Worm (Caenorhabditis elegans) whole organism, L1 larva: ENCODE data around the gene Y22D7AR.6.
A peak's percentile ranks its signal among the peaks of the same experiment; 100 is the strongest.

Experiments used
- C04F5.9 ChIP-seq: sonication (generic microtip); optimal IDR thresholded peaks from 2 replicates; lab custom pipeline; 2016; ENCODE audit warnings: missing genetic modification characterization, missing compliant biosample characterization
- F16B12.6 ChIP-seq: fragments of 150-350 bp; optimal IDR thresholded peaks from 2 replicates; lab custom pipeline; 2014; ENCODE audit warnings: missing biosample characterization, missing genetic modification characterization
- ama-1 ChIP-seq: fragments of 150-350 bp; optimal IDR thresholded peaks from 2 replicates; lab custom pipeline; 2014
- blmp-1 ChIP-seq: fragments of 150-350 bp; optimal IDR thresholded peaks from 2 replicates; lab custom pipeline; 2014; ENCODE audit warnings: missing biosample characterization, missing genetic modification characterization
- ceh-63 ChIP-seq: fragments of 200-800 bp; sonication (Bioruptor generic); optimal IDR thresholded peaks from 2 replicates; lab custom pipeline; 2018; ENCODE audit warnings: mild to moderate bottlenecking, missing genetic modification characterization, missing compliant biosample characterization
- ceh-8 ChIP-seq: fragments of 200-800 bp; sonication (Bioruptor generic); optimal IDR thresholded peaks from 2 replicates; lab custom pipeline; 2018; ENCODE audit warnings: mild to moderate bottlenecking, missing genetic modification characterization, moderate library complexity, missing compliant biosample characterization
- ceh-88 ChIP-seq: fragments of 200-800 bp; sonication (Bioruptor generic); IDR thresholded peaks from 2 replicates; pipeline ENCODE4 v1.3.6; 2022; ENCODE audit warnings: missing genetic modification characterization, missing compliant biosample characterization
- ces-1 ChIP-seq: fragments of 150-350 bp; optimal IDR thresholded peaks from 2 replicates; lab custom pipeline; 2014; ENCODE audit warnings: missing biosample characterization, missing genetic modification reagents, missing genetic modification characterization
- dpl-1 ChIP-seq, 3 experiments: fragments of 150-350 bp in 2 of 3; sonication (generic microtip) in 1 of 3; optimal IDR thresholded peaks; 2 replicates each; lab custom pipeline; 2014 to 2017; ENCODE audit warnings: missing biosample characterization in 3 of 3, missing genetic modification characterization in 3 of 3, missing genetic modification reagents in 3 of 3
- dsc-1 ChIP-seq: sonication (generic microtip); optimal IDR thresholded peaks from 2 replicates; lab custom pipeline; 2016; ENCODE audit warnings: mild to moderate bottlenecking, missing genetic modification characterization, missing compliant biosample characterization
- efl-3 ChIP-seq: fragments of 200-800 bp; sonication (Bioruptor generic); optimal IDR thresholded peaks from 2 replicates; lab custom pipeline; 2018; ENCODE audit warnings: mild to moderate bottlenecking, missing genetic modification characterization, missing compliant biosample characterization
- egl-13 ChIP-seq: sonication (generic microtip); optimal IDR thresholded peaks from 2 replicates; lab custom pipeline; 2016; ENCODE audit warnings: missing genotype, missing genetic modification reagents, missing genetic modification characterization, missing compliant biosample characterization
- elt-2 ChIP-seq: sonication (generic microtip); optimal IDR thresholded peaks from 2 replicates; lab custom pipeline; 2016; ENCODE audit warnings: missing genetic modification characterization, mild to moderate bottlenecking, inconsistent platforms, missing compliant biosample characterization, missing genetic modification reagents
- fkh-10 ChIP-seq: sonication (generic microtip); optimal IDR thresholded peaks from 2 replicates; lab custom pipeline; 2017; ENCODE audit warnings: missing biosample characterization, missing genetic modification reagents, missing genetic modification characterization
- fos-1 ChIP-seq: fragments of 150-350 bp; optimal IDR thresholded peaks from 2 replicates; lab custom pipeline; 2014; ENCODE audit warnings: missing biosample characterization, missing genetic modification characterization
- hlh-17 ChIP-seq: fragments of 200-800 bp; sonication (Bioruptor generic); optimal IDR thresholded peaks from 2 replicates; lab custom pipeline; 2018; ENCODE audit warnings: missing genetic modification characterization, mild to moderate bottlenecking, missing compliant biosample characterization, moderate library complexity, borderline replicate concordance
- hlh-4 ChIP-seq: sonication (generic microtip); optimal IDR thresholded peaks from 2 replicates; lab custom pipeline; 2016; ENCODE audit warnings: mild to moderate bottlenecking, missing genetic modification characterization, missing compliant biosample characterization
- irx-1 ChIP-seq: sonication (generic microtip); optimal IDR thresholded peaks from 2 replicates; lab custom pipeline; 2016; ENCODE audit warnings: missing genetic modification characterization, missing compliant biosample characterization
- lin-13 ChIP-seq: fragments of 150-350 bp; optimal IDR thresholded peaks from 2 replicates; lab custom pipeline; 2014; ENCODE audit warnings: missing biosample characterization, missing genetic modification reagents, missing genetic modification characterization
- lin-14 ChIP-seq: fragments of 200-800 bp; sonication (Bioruptor generic); optimal IDR thresholded peaks from 2 replicates; lab custom pipeline; 2018; ENCODE audit warnings: mild to moderate bottlenecking, missing genetic modification characterization, moderate library complexity, missing compliant biosample characterization
- lin-39 ChIP-seq: fragments of 150-350 bp; optimal IDR thresholded peaks from 2 replicates; lab custom pipeline; 2014; ENCODE audit warnings: missing biosample characterization, missing genetic modification reagents, missing genetic modification characterization
- lsy-2 ChIP-seq, 2 experiments: fragments of 150-350 bp; optimal IDR thresholded peaks; 2 replicates each; lab custom pipeline; 2014; ENCODE audit warnings: missing biosample characterization in 2 of 2, missing genetic modification characterization in 2 of 2
- mab-9 ChIP-seq: fragments of 200-800 bp; sonication (Bioruptor generic); IDR thresholded peaks from 2 replicates; pipeline ENCODE4 v1.3.6; 2022; ENCODE audit warnings: missing genetic modification reagents, missing genetic modification characterization, missing compliant biosample characterization
- mef-2 ChIP-seq: fragments of 150-350 bp; optimal IDR thresholded peaks from 2 replicates; lab custom pipeline; 2014; ENCODE audit warnings: missing biosample characterization, missing genetic modification characterization
- nhr-11 ChIP-seq: fragments of 150-350 bp; optimal IDR thresholded peaks from 2 replicates; lab custom pipeline; 2014; ENCODE audit warnings: missing biosample characterization, missing genetic modification characterization
- nhr-12 ChIP-seq: sonication (generic microtip); optimal IDR thresholded peaks from 2 replicates; lab custom pipeline; 2017; ENCODE audit warnings: missing biosample characterization, missing genetic modification characterization
- nhr-19 ChIP-seq: fragments of 200-800 bp; sonication (Bioruptor generic); conservative IDR thresholded peaks from 2 replicates; pipeline ENCODE4 v1.3.6; 2022; ENCODE audit warnings: missing genetic modification characterization, missing compliant biosample characterization
- nhr-237 ChIP-seq: fragments of 150-350 bp; optimal IDR thresholded peaks from 2 replicates; lab custom pipeline; 2014; ENCODE audit warnings: missing biosample characterization, missing genetic modification characterization
- nhr-28 ChIP-seq: fragments of 150-350 bp; optimal IDR thresholded peaks from 2 replicates; lab custom pipeline; 2014; ENCODE audit warnings: missing biosample characterization, missing genetic modification characterization
- nhr-47 ChIP-seq: sonication (generic microtip); optimal IDR thresholded peaks from 2 replicates; lab custom pipeline; 2016; ENCODE audit warnings: mild to moderate bottlenecking, missing genetic modification characterization, moderate library complexity, missing compliant biosample characterization
- nhr-71 ChIP-seq: sonication (generic microtip); optimal IDR thresholded peaks from 2 replicates; lab custom pipeline; 2016; ENCODE audit warnings: mild to moderate bottlenecking, missing genetic modification characterization, moderate library complexity, missing compliant biosample characterization
- nhr-84 ChIP-seq: sonication (generic microtip); optimal IDR thresholded peaks from 2 replicates; lab custom pipeline; 2017; ENCODE audit warnings: missing biosample characterization, missing genetic modification characterization
- pqm-1 ChIP-seq: sonication (generic microtip); optimal IDR thresholded peaks from 3 replicates; lab custom pipeline; 2017; ENCODE audit warnings: missing biosample characterization, missing genetic modification characterization
- snpc-4 ChIP-seq: fragments of 150-350 bp; optimal IDR thresholded peaks from 2 replicates; lab custom pipeline; 2014; ENCODE audit warnings: missing biosample characterization, missing genetic modification characterization
- snu-23 ChIP-seq: sonication (generic microtip); optimal IDR thresholded peaks from 2 replicates; lab custom pipeline; 2016; ENCODE audit warnings: missing genetic modification characterization, missing compliant biosample characterization
- sox-4 ChIP-seq: sonication (generic microtip); optimal IDR thresholded peaks from 2 replicates; lab custom pipeline; 2016; ENCODE audit warnings: missing genetic modification characterization, missing compliant biosample characterization
- sptf-1 ChIP-seq: fragments of 150-350 bp; optimal IDR thresholded peaks from 2 replicates; lab custom pipeline; 2014; ENCODE audit warnings: missing biosample characterization, missing genetic modification characterization
- swsn-7 ChIP-seq: sonication (generic microtip); optimal IDR thresholded peaks from 2 replicates; lab custom pipeline; 2016; ENCODE audit warnings: missing genetic modification characterization, missing compliant biosample characterization
- unc-30 ChIP-seq: sonication (generic microtip); optimal IDR thresholded peaks from 2 replicates; lab custom pipeline; 2017; ENCODE audit warnings: missing biosample characterization, missing genetic modification characterization
- vab-15 ChIP-seq: sonication (generic microtip); optimal IDR thresholded peaks from 2 replicates; lab custom pipeline; 2017; ENCODE audit warnings: missing genotype, mild to moderate bottlenecking, missing genetic modification characterization, missing compliant biosample characterization
- zag-1 ChIP-seq: fragments of 150-350 bp; optimal IDR thresholded peaks from 2 replicates; lab custom pipeline; 2014; ENCODE audit warnings: missing biosample characterization, missing genetic modification characterization
- zip-4 ChIP-seq: fragments of 200-800 bp; sonication (Bioruptor generic); optimal IDR thresholded peaks from 2 replicates; lab custom pipeline; 2018; ENCODE audit warnings: mild to moderate bottlenecking, missing genetic modification characterization, moderate library complexity, missing compliant biosample characterization
- ztf-4 ChIP-seq: fragments of 150-350 bp; optimal IDR thresholded peaks from 2 replicates; lab custom pipeline; 2014; ENCODE audit warnings: missing biosample characterization, missing genetic modification characterization

Y22D7AR.6 gene

ce11 chrIII:1705331-1705730 is 28.8 kb upstream of the Y22D7AR.6 start (continued):
- peak; percentile 29 for TF ChIP-seq swsn-7 (tag; lab: Kevin White, UChicago)
- TF ChIP-seq ama-1 (lab: Kevin White, UChicago): no peak
- no peak for TF ChIP-seq blmp-1 (tag; lab: Kevin White, UChicago)
- no peak for TF ChIP-seq nhr-12
- TF ChIP-seq dsc-1 (tag; lab: Kevin White, UChicago): no peak
- TF ChIP-seq nhr-19 (GFP tag; lab: Robert Waterston, UW): no peak
- TF ChIP-seq lin-14 (GFP tag; lab: Kevin White, UChicago): no peak
- no peak for TF ChIP-seq C04F5.9 (tag; lab: Kevin White, UChicago)
- TF ChIP-seq lin-39 (tag; lab: Kevin White, UChicago): no peak
- no peak for TF ChIP-seq nhr-71 (tag; lab: Kevin White, UChicago)
- no peak for TF ChIP-seq lin-13 (GFP tag; lab: Kevin White, UChicago)
- no peak for TF ChIP-seq irx-1 (tag; lab: Kevin White, UChicago)

DNA sequence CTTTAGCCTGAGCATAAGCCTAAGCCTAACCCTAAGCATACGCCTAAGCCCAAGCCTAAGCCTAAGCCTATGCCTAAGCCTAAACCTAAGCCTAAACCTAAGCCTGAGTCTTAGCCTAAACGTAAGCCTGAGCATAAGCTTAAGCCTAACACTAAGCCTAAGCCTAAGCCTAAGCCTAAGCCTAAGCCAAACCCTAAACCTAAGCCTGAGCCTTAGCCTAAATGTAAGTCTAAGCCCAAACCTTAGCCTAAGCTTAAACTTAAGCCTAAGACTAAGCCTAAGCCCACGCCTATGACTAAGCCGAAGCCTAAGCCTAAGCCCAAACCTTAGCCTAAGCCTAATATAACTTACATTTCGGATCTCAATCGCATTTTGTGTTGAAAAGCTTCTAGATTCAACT is 27.5 kb upstream of the Y22D7AR.6 start:
- TF ChIP-seq fkh-10: no peak
- TF ChIP-seq ceh-88 (GFP tag; lab: Robert Waterston, UW): no peak
- no peak for TF ChIP-seq hlh-17 (GFP tag; lab: Kevin White, UChicago)
- no peak for TF ChIP-seq pqm-1 (tag; lab: Kevin White, UChicago)
- no peak for TF ChIP-seq snu-23 (GFP tag; lab: Kevin White, UChicago)
- TF ChIP-seq ceh-8: no peak
- no peak for TF ChIP-seq snpc-4 (tag; lab: Kevin White, UChicago)
- TF ChIP-seq lin-13 (GFP tag; lab: Kevin White, UChicago): no peak
- no peak for TF ChIP-seq egl-13 (tag; lab: Kevin White, UChicago)
- no peak for TF ChIP-seq dsc-1 (tag; lab: Kevin White, UChicago)
- TF ChIP-seq elt-2 (tag; lab: Kevin White, UChicago): no peak
- no peak for TF ChIP-seq lin-14 (GFP tag; lab: Kevin White, UChicago)
- no peak for TF ChIP-seq vab-15 (tag; lab: Kevin White, UChicago)
- no peak for TF ChIP-seq ztf-4
- no peak for TF ChIP-seq mab-9 (GFP tag; lab: Robert Waterston, UW)
- no peak for TF ChIP-seq nhr-11
- no peak for TF ChIP-seq sptf-1 (tag; lab: Kevin White, UChicago)
- no peak for TF ChIP-seq efl-3 (GFP tag; lab: Kevin White, UChicago)
- no peak for TF ChIP-seq F16B12.6 (tag; lab: Kevin White, UChicago)

DNA sequence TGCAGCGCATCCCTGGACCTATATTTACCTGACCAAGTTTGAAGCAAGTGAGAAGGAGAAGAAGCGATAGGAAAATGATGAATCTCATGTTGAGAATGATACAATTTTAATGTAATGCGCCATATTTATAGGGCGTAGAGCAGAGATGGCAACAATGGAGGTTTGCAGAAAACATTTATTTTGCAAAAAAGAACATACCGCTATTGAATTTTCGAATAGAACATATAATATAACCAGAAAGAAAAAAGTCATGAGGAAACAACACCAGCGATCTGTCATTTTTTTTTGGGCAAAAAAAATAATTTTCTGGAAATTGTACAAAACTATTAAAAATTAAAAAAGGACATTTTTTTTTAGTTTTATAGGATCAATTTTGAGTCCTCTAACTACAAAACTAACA is 25.8 kb upstream of the Y22D7AR.6 start, which contains the start of gene spex-3:
TSS of gene spex-3 (minus strand) at position 101 of the 400 bp plus-strand sequence.
- TF ChIP-seq ceh-88 (GFP tag; lab: Robert Waterston, UW): no peak
- no peak for TF ChIP-seq nhr-28
- no peak for TF ChIP-seq nhr-84 (tag; lab: Kevin White, UChicago)
- TF ChIP-seq sox-4: no peak
- no peak for TF ChIP-seq irx-1 (tag; lab: Kevin White, UChicago)
- TF ChIP-seq mef-2 (tag; lab: Kevin White, UChicago): no peak
- no peak for TF ChIP-seq hlh-17 (GFP tag; lab: Kevin White, UChicago)
- TF ChIP-seq fos-1 (tag; lab: Kevin White, UChicago): no peak
- TF ChIP-seq dpl-1 (GFP tag; optimal IDR thresholded peaks at IDR 0.05; lab: Kevin White, UChicago): no peak
- TF ChIP-seq zag-1 (tag; lab: Kevin White, UChicago): no peak
- no peak for TF ChIP-seq nhr-237 (tag; lab: Kevin White, UChicago)
- TF ChIP-seq unc-30: no peak
- TF ChIP-seq ces-1 (GFP tag; lab: Kevin White, UChicago): no peak
- TF ChIP-seq nhr-47 (tag; lab: Kevin White, UChicago): no peak
- no peak for TF ChIP-seq ceh-63 (GFP tag; lab: Kevin White, UChicago)
- TF ChIP-seq hlh-4 (tag; lab: Kevin White, UChicago): no peak
- TF ChIP-seq zip-4: no peak
- no peak for TF ChIP-seq lin-13 (GFP tag; lab: Kevin White, UChicago)
- no peak for TF ChIP-seq lsy-2 (tag; optimal IDR thresholded peaks at IDR 0.05; lab: Kevin White, UChicago)
